Worm (Caenorhabditis elegans) whole organism, L1 larva: Measurements from ENCODE around the gene F54E12.2.

Experiments used
- C04F5.9 ChIP-seq: sonication (generic microtip); optimal IDR thresholded peaks from 2 replicates; lab custom pipeline; 2016; ENCODE audit warnings: missing genetic modification characterization, missing compliant biosample characterization
- C34B4.2 ChIP-seq: sonication (generic microtip); optimal IDR thresholded peaks from 2 replicates; lab custom pipeline; 2017; ENCODE audit warnings: mild to moderate bottlenecking, missing genetic modification characterization, missing compliant biosample characterization
- aha-1 ChIP-seq: fragments of 150-350 bp; optimal IDR thresholded peaks from 2 replicates; lab custom pipeline; 2014; ENCODE audit warnings: missing biosample characterization, missing genetic modification characterization
- alr-1 ChIP-seq: fragments of 200-800 bp; sonication (Bioruptor generic); optimal IDR thresholded peaks from 2 replicates; lab custom pipeline; 2018; ENCODE audit warnings: borderline replicate concordance, mild to moderate bottlenecking, missing genetic modification characterization, missing compliant biosample characterization
- ama-1 ChIP-seq: fragments of 150-350 bp; optimal IDR thresholded peaks from 2 replicates; lab custom pipeline; 2014
- ceh-63 ChIP-seq: fragments of 200-800 bp; sonication (Bioruptor generic); optimal IDR thresholded peaks from 2 replicates; lab custom pipeline; 2018; ENCODE audit warnings: mild to moderate bottlenecking, missing genetic modification characterization, missing compliant biosample characterization
- ceh-8 ChIP-seq: fragments of 200-800 bp; sonication (Bioruptor generic); optimal IDR thresholded peaks from 2 replicates; lab custom pipeline; 2018; ENCODE audit warnings: mild to moderate bottlenecking, missing genetic modification characterization, moderate library complexity, missing compliant biosample characterization
- ces-1 ChIP-seq: fragments of 150-350 bp; optimal IDR thresholded peaks from 2 replicates; lab custom pipeline; 2014; ENCODE audit warnings: missing biosample characterization, missing genetic modification reagents, missing genetic modification characterization
- dsc-1 ChIP-seq: sonication (generic microtip); optimal IDR thresholded peaks from 2 replicates; lab custom pipeline; 2016; ENCODE audit warnings: mild to moderate bottlenecking, missing genetic modification characterization, missing compliant biosample characterization
- efl-1 ChIP-seq, 4 experiments: fragments of 150-350 bp; optimal IDR thresholded peaks in 3 of 4; peaks in 1 of 4; 1 replicate in 1 of 4; 2 replicates in 3 of 4; lab custom pipeline; 2014; ENCODE audit warnings: missing biosample characterization in 2 of 4, missing genetic modification characterization in 2 of 4, missing genetic modification reagents in 2 of 4
- egl-13 ChIP-seq: sonication (generic microtip); optimal IDR thresholded peaks from 2 replicates; lab custom pipeline; 2016; ENCODE audit warnings: missing genotype, missing genetic modification reagents, missing genetic modification characterization, missing compliant biosample characterization
- elt-2 ChIP-seq: sonication (generic microtip); optimal IDR thresholded peaks from 2 replicates; lab custom pipeline; 2016; ENCODE audit warnings: missing genetic modification characterization, mild to moderate bottlenecking, inconsistent platforms, missing compliant biosample characterization, missing genetic modification reagents
- fkh-8 ChIP-seq: sonication (generic microtip); optimal IDR thresholded peaks from 2 replicates; lab custom pipeline; 2016; ENCODE audit warnings: mild to moderate bottlenecking, missing genetic modification characterization, missing compliant biosample characterization
- fos-1 ChIP-seq: fragments of 150-350 bp; optimal IDR thresholded peaks from 2 replicates; lab custom pipeline; 2014; ENCODE audit warnings: missing biosample characterization, missing genetic modification characterization
- hlh-4 ChIP-seq: sonication (generic microtip); optimal IDR thresholded peaks from 2 replicates; lab custom pipeline; 2016; ENCODE audit warnings: mild to moderate bottlenecking, missing genetic modification characterization, missing compliant biosample characterization
- hpl-2 ChIP-seq: fragments of 150-350 bp; optimal IDR thresholded peaks from 2 replicates; lab custom pipeline; 2014; ENCODE audit warnings: missing biosample characterization, missing genetic modification reagents, missing genetic modification characterization
- irx-1 ChIP-seq: sonication (generic microtip); optimal IDR thresholded peaks from 2 replicates; lab custom pipeline; 2016; ENCODE audit warnings: missing genetic modification characterization, missing compliant biosample characterization
- lin-35 ChIP-seq, 2 experiments: fragments of 150-350 bp; optimal IDR thresholded peaks; 2 replicates each; lab custom pipeline; 2014; ENCODE audit warnings: missing biosample characterization in 2 of 2, missing genetic modification characterization in 2 of 2, missing genetic modification reagents in 2 of 2
- lin-39 ChIP-seq: fragments of 150-350 bp; optimal IDR thresholded peaks from 2 replicates; lab custom pipeline; 2014; ENCODE audit warnings: missing biosample characterization, missing genetic modification reagents, missing genetic modification characterization
- lir-3 ChIP-seq: sonication (generic microtip); optimal IDR thresholded peaks from 2 replicates; lab custom pipeline; 2016; ENCODE audit warnings: mild to moderate bottlenecking, missing genetic modification characterization, moderate library complexity, missing compliant biosample characterization; ENCODE audit not compliant: poor library complexity
- mef-2 ChIP-seq: fragments of 150-350 bp; optimal IDR thresholded peaks from 2 replicates; lab custom pipeline; 2014; ENCODE audit warnings: missing biosample characterization, missing genetic modification characterization
- mep-1 ChIP-seq: fragments of 150-350 bp; optimal IDR thresholded peaks from 2 replicates; lab custom pipeline; 2014; ENCODE audit warnings: missing biosample characterization, missing genetic modification characterization
- nhr-19 ChIP-seq: fragments of 200-800 bp; sonication (Bioruptor generic); conservative IDR thresholded peaks from 2 replicates; pipeline ENCODE4 v1.3.6; 2022; ENCODE audit warnings: missing genetic modification characterization, missing compliant biosample characterization
- nhr-20 ChIP-seq: sonication (generic microtip); optimal IDR thresholded peaks from 2 replicates; lab custom pipeline; 2016; ENCODE audit warnings: mild to moderate bottlenecking, missing genetic modification characterization, missing compliant biosample characterization
- nhr-47 ChIP-seq: sonication (generic microtip); optimal IDR thresholded peaks from 2 replicates; lab custom pipeline; 2016; ENCODE audit warnings: mild to moderate bottlenecking, missing genetic modification characterization, moderate library complexity, missing compliant biosample characterization
- nhr-71 ChIP-seq: sonication (generic microtip); optimal IDR thresholded peaks from 2 replicates; lab custom pipeline; 2016; ENCODE audit warnings: mild to moderate bottlenecking, missing genetic modification characterization, moderate library complexity, missing compliant biosample characterization
- nhr-76 ChIP-seq: sonication (generic microtip); optimal IDR thresholded peaks from 2 replicates; lab custom pipeline; 2017; ENCODE audit warnings: missing biosample characterization, missing genetic modification characterization
- nhr-77 ChIP-seq: fragments of 150-350 bp; optimal IDR thresholded peaks from 2 replicates; lab custom pipeline; 2014; ENCODE audit warnings: missing biosample characterization, missing genetic modification characterization
- nhr-84 ChIP-seq: sonication (generic microtip); optimal IDR thresholded peaks from 2 replicates; lab custom pipeline; 2017; ENCODE audit warnings: missing biosample characterization, missing genetic modification characterization
- nhr-90 ChIP-seq: sonication (generic microtip); optimal IDR thresholded peaks from 2 replicates; lab custom pipeline; 2016; ENCODE audit warnings: mild to moderate bottlenecking, missing genetic modification characterization, missing compliant biosample characterization; ENCODE audit not compliant: poor library complexity
- pag-3 ChIP-seq: sonication (generic microtip); optimal IDR thresholded peaks from 2 replicates; lab custom pipeline; 2017; ENCODE audit warnings: missing genetic modification characterization, mild to moderate bottlenecking, missing compliant biosample characterization, antibody characterized with exemption, borderline replicate concordance; ENCODE audit not compliant: insufficient read depth
- pax-3 ChIP-seq: fragments of 200-800 bp; sonication (Bioruptor generic); optimal IDR thresholded peaks from 2 replicates; lab custom pipeline; 2018; ENCODE audit warnings: mild to moderate bottlenecking, missing genetic modification characterization, moderate library complexity, missing compliant biosample characterization
- pqm-1 ChIP-seq: sonication (generic microtip); optimal IDR thresholded peaks from 3 replicates; lab custom pipeline; 2017; ENCODE audit warnings: missing biosample characterization, missing genetic modification characterization
- rnt-1 ChIP-seq: sonication (generic microtip); optimal IDR thresholded peaks from 2 replicates; lab custom pipeline; 2016; ENCODE audit warnings: mild to moderate bottlenecking, missing genetic modification characterization, moderate library complexity, missing compliant biosample characterization
- skn-1 ChIP-seq: fragments of 150-350 bp; optimal IDR thresholded peaks from 2 replicates; lab custom pipeline; 2014; ENCODE audit warnings: missing biosample characterization, missing genetic modification characterization
- sptf-1 ChIP-seq: fragments of 150-350 bp; optimal IDR thresholded peaks from 2 replicates; lab custom pipeline; 2014; ENCODE audit warnings: missing biosample characterization, missing genetic modification characterization
- sup-37 ChIP-seq: fragments of 200-800 bp; sonication (Bioruptor generic); optimal IDR thresholded peaks from 2 replicates; lab custom pipeline; 2018; ENCODE audit warnings: mild to moderate bottlenecking, missing genetic modification characterization, missing compliant biosample characterization
- swsn-7 ChIP-seq: sonication (generic microtip); optimal IDR thresholded peaks from 2 replicates; lab custom pipeline; 2016; ENCODE audit warnings: missing genetic modification characterization, missing compliant biosample characterization
- tbx-2 ChIP-seq: sonication (generic microtip); optimal IDR thresholded peaks from 2 replicates; lab custom pipeline; 2016; ENCODE audit warnings: missing genetic modification characterization, missing compliant biosample characterization
- tlp-1 ChIP-seq: fragments of 150-350 bp; optimal IDR thresholded peaks from 2 replicates; lab custom pipeline; 2014; ENCODE audit warnings: missing biosample characterization, missing genetic modification characterization
- unc-62 ChIP-seq: fragments of 150-350 bp; optimal IDR thresholded peaks from 2 replicates; lab custom pipeline; 2014; ENCODE audit warnings: missing biosample characterization, missing genetic modification reagents, missing genetic modification characterization
- unc-98 ChIP-seq: fragments of 200-800 bp; sonication (Bioruptor generic); IDR thresholded peaks from 2 replicates; pipeline ENCODE4 v1.3.6; 2022; ENCODE audit warnings: missing genetic modification characterization, missing compliant biosample characterization
- ztf-4 ChIP-seq: fragments of 150-350 bp; optimal IDR thresholded peaks from 2 replicates; lab custom pipeline; 2014; ENCODE audit warnings: missing biosample characterization, missing genetic modification characterization

F54E12.2 gene

DNA sequence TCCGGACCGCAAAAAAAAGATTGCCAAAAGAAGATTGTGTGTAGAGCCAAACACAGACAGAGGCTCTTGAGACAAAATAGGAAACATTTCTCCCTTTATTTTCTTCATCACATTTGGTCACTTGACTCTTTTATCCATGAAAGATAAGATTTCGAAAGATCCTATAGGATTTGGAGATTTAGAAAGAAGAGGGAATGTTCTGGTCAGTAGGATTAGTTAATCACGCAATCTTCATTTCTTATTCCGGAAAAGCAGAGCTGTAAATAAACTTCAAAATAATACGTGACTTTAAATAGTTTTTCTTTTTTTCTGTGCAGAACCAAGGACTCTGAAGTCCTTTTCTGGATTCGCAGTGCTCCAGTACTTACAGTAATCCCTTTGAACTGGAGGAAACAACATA, 10.3 kb upstream of the F54E12.2 start:
- TF ChIP-seq fkh-8, result peak; percentile 57
- peak; percentile 11 for TF ChIP-seq nhr-47 (tag; lab: Kevin White, UChicago)
- TF ChIP-seq ceh-8 (GFP tag; lab: Kevin White, UChicago), result no peak
- peak; percentile 6 for TF ChIP-seq mef-2 (tag; lab: Kevin White, UChicago)
- TF ChIP-seq unc-62 (GFP tag; lab: Kevin White, UChicago), result no peak
- no peak for TF ChIP-seq nhr-71 (tag; lab: Kevin White, UChicago)
- peak; percentile 63 for TF ChIP-seq dsc-1 (tag; lab: Kevin White, UChicago)
- TF ChIP-seq nhr-76 (tag; lab: Kevin White, UChicago), result no peak

DNA sequence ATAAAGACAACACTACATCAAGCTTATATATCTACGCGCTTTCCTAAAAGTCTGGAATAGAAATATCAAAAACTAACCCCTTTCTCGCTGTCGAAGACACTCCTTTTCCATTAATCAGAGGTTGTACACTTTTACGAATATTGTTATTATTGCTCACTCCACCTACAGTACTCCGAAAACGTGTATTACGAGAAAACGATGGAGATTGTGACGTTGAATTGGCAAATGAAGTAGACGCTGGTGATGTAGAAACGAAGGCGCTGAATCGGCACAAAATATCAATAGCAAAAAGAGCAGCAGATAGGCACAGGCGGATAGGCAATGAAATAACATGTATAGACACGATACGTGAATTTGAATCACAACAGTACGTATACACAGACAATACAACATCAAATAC, 7.3 kb upstream of the F54E12.2 start:
- no peak for TF ChIP-seq ceh-63 (GFP tag; lab: Kevin White, UChicago)
- TF ChIP-seq alr-1 (tag; lab: Kevin White, UChicago), result peak; percentile 94
- TF ChIP-seq elt-2, result no peak
- TF ChIP-seq pax-3 (tag; lab: Kevin White, UChicago), result no peak
- TF ChIP-seq aha-1 (tag; lab: Kevin White, UChicago), result no peak
- TF ChIP-seq nhr-90, result no peak

DNA sequence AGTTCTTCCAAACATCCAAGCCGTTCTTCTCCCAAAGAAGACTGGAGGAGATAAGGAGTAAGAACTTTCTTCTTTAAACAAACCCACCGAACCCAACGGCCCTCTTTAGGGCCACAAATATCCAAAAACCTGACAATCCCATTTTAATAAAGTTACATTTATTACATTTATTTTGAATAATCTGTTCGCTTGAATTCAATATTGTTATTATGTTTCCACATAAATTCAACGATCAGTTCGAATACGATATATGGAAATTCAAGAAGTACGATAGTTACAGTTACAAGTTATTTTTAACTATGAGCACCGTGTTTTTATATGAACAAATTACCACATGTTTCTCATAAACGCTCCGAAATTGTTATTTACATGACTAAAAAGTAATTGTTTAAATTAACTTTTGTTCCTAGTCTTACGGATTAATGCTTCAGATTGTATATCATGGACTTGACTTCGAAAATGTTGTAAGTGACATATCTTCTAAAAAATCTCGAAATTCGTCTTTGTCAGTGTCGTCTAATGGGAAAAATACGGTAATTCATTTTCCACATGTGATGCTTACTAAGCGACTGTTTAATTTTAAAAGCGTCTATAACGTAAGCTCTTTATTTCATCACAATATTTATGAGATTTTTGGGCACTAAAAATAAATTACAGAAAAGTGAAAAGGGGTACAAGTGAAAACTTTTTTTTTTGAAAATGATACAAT, 3.9 kb upstream of the F54E12.2 start:
- no peak for TF ChIP-seq tlp-1
- no peak for TF ChIP-seq mef-2 (tag; lab: Kevin White, UChicago)
- no peak for TF ChIP-seq efl-1 (optimal IDR thresholded peaks at IDR 0.05; lab: Kevin White, UChicago)
- TF ChIP-seq efl-1 (GFP tag; optimal IDR thresholded peaks at IDR 0.05 in 1 of 2; lab: Kevin White, UChicago), result no peak
- no peak for TF ChIP-seq nhr-84
- TF ChIP-seq pag-3 (tag; lab: Kevin White, UChicago), result no peak
- no peak for TF ChIP-seq ces-1
- no peak for TF ChIP-seq swsn-7
- TF ChIP-seq lin-39 (tag; lab: Kevin White, UChicago), result no peak
- no peak for TF ChIP-seq fos-1 (tag; lab: Kevin White, UChicago)
- TF ChIP-seq nhr-77 (tag; lab: Kevin White, UChicago), result no peak
- TF ChIP-seq lir-3 (tag; lab: Kevin White, UChicago), result no peak
- TF ChIP-seq egl-13, result no peak
- no peak for TF ChIP-seq mep-1 (tag; lab: Kevin White, UChicago)
- TF ChIP-seq sptf-1, result no peak
- TF ChIP-seq ceh-63 (GFP tag; lab: Kevin White, UChicago), result no peak
- TF ChIP-seq pqm-1 (tag; lab: Kevin White, UChicago), result no peak
- TF ChIP-seq nhr-90, result no peak
- no peak for TF ChIP-seq hpl-2 (GFP tag; lab: Kevin White, UChicago)
- no peak for TF ChIP-seq nhr-19 (GFP tag; lab: Robert Waterston, UW)

ce11 chrIV:11336180-11336579, 804 bp downstream of the F54E12.2 start:
- TF ChIP-seq rnt-1 (tag; lab: Kevin White, UChicago) (no peak), lin-35 (GFP tag; optimal IDR thresholded peaks at IDR 0.05; lab: Kevin White, UChicago) (no peak), skn-1 (no peak), pax-3 (tag; lab: Kevin White, UChicago) (no peak), C04F5.9 (tag; lab: Kevin White, UChicago) (no peak), fkh-8 (no peak), fos-1 (tag; lab: Kevin White, UChicago) (no peak), nhr-20 (no peak), hlh-4 (tag; lab: Kevin White, UChicago) (no peak), ces-1 (no peak), irx-1 (tag; lab: Kevin White, UChicago) (no peak), unc-98 (GFP tag; lab: Robert Waterston, UW) (no peak), tlp-1 (no peak), ama-1 (lab: Kevin White, UChicago) (no peak), ceh-63 (GFP tag; lab: Kevin White, UChicago) (no peak), C34B4.2 (tag; lab: Kevin White, UChicago) (no peak), ztf-4 (no peak), sup-37 (GFP tag; lab: Kevin White, UChicago) (no peak), tbx-2 (no peak)
